Worm (Caenorhabditis elegans) whole organism, L3 larva: ENCODE results near the gene F35H8.2.

Experiments
- ama-1 ChIP-seq: fragments of 150-350 bp; optimal IDR thresholded peaks from 2 replicates; lab custom pipeline; 2018
- ceh-28 ChIP-seq: fragments of 150-350 bp; optimal IDR thresholded peaks from 2 replicates; lab custom pipeline; 2014; ENCODE audit warnings: missing biosample characterization, missing genetic modification reagents, missing genetic modification characterization
- egl-27 ChIP-seq: sonication (generic microtip); optimal IDR thresholded peaks from 4 replicates; lab custom pipeline; 2017; ENCODE audit warnings: missing biosample characterization, missing genetic modification reagents, missing genetic modification characterization
- egl-5 ChIP-seq: fragments of 150-350 bp; optimal IDR thresholded peaks from 2 replicates; lab custom pipeline; 2017; ENCODE audit warnings: missing biosample characterization, missing genetic modification reagents, missing genetic modification characterization, inconsistent platforms
- nhr-11 ChIP-seq: fragments of 150-350 bp; optimal IDR thresholded peaks from 2 replicates; lab custom pipeline; 2014; ENCODE audit warnings: missing biosample characterization, missing genetic modification characterization
- nhr-25 ChIP-seq: sonication (generic microtip); optimal IDR thresholded peaks from 2 replicates; lab custom pipeline; 2017; ENCODE audit warnings: missing biosample characterization, missing genetic modification characterization
- pqm-1 ChIP-seq: fragments of 150-350 bp; optimal IDR thresholded peaks from 2 replicates; lab custom pipeline; 2017; ENCODE audit warnings: missing biosample characterization, missing genetic modification characterization, inconsistent platforms
- sea-2 ChIP-seq: fragments of 150-350 bp; sonication (generic microtip); optimal IDR thresholded peaks from 4 replicates; lab custom pipeline; 2014; ENCODE audit warnings: missing biosample characterization, missing genetic modification reagents, missing genetic modification characterization
- ztf-4 ChIP-seq: fragments of 150-350 bp; optimal IDR thresholded peaks from 2 replicates; lab custom pipeline; 2014; ENCODE audit warnings: missing biosample characterization, missing genetic modification characterization

ce11 chrII:9558906-9559305 lies 3.6 kb downstream of the F35H8.2 start:
- TF ChIP-seq egl-5 (tag; lab: Kevin White, UChicago) (no peak), egl-27 (tag; lab: Kevin White, UChicago) (no peak), sea-2 (GFP tag; lab: Kevin White, UChicago) (no peak), nhr-25 (tag; lab: Kevin White, UChicago) (no peak), pqm-1 (tag; lab: Kevin White, UChicago) (no peak), nhr-11 (no peak), ama-1 (no peak), ztf-4 (tag; lab: Kevin White, UChicago) (no peak), ceh-28 (no peak)
